Fruit fly (Drosophila melanogaster) whole organism, pupa: ENCODE measurements around the gene CG13796.
"Not testable (repeated sequence)": the region's sequence is repeated elsewhere in the genome, so short reads cannot be mapped to it uniquely, and the experiment has no call there.

ENCODE experiments used
- CG10348 ChIP-seq: fragments of 200-800 bp; sonication (Bioruptor generic); IDR thresholded peaks from 2 replicates; pipeline ENCODE4 v1.3.6; 2022; ENCODE audit warnings: missing biosample characterization, missing genetic modification characterization
- CG12605 ChIP-seq: fragments of 200-800 bp; sonication (Bioruptor generic); IDR thresholded peaks from 2 replicates; pipeline ENCODE4 v1.3.6; 2022; ENCODE audit warnings: missing biosample characterization, missing genetic modification characterization
- CG13204 ChIP-seq: fragments of 200-800 bp; sonication (Bioruptor generic); optimal IDR thresholded peaks from 2 replicates; lab custom pipeline; 2018; ENCODE audit warnings: missing biosample characterization, mild to moderate bottlenecking, missing genetic modification characterization, moderate library complexity
- CG17806 ChIP-seq: fragments of 200-800 bp; sonication (Bioruptor generic); optimal IDR thresholded peaks from 2 replicates; lab custom pipeline; 2018; ENCODE audit warnings: missing biosample characterization, mild to moderate bottlenecking, missing genetic modification characterization, moderate library complexity
- CG34367 ChIP-seq: fragments of 200-800 bp; sonication (Bioruptor generic); optimal IDR thresholded peaks from 2 replicates; lab custom pipeline; 2018; ENCODE audit warnings: missing biosample characterization, mild to moderate bottlenecking, missing genetic modification characterization
- CG8301 ChIP-seq: fragments of 200-800 bp; sonication (Bioruptor generic); optimal IDR thresholded peaks from 2 replicates; lab custom pipeline; 2018; ENCODE audit warnings: missing biosample characterization, mild to moderate bottlenecking, missing genetic modification characterization
- D1 ChIP-seq: fragments of 200-800 bp; sonication (Bioruptor generic); optimal IDR thresholded peaks from 2 replicates; lab custom pipeline; 2018; ENCODE audit warnings: missing biosample characterization, mild to moderate bottlenecking, missing genetic modification characterization, moderate library complexity
- Ets98B ChIP-seq: fragments of 200-800 bp; sonication (Bioruptor generic); IDR thresholded peaks from 2 replicates; pipeline ENCODE4 v1.3.6; 2022; ENCODE audit warnings: missing biosample characterization, missing genetic modification characterization
- Pif1A ChIP-seq: fragments of 200-800 bp; sonication (Bioruptor generic); optimal IDR thresholded peaks from 3 replicates; lab custom pipeline; 2016; ENCODE audit warnings: missing biosample characterization, missing genetic modification characterization
- fd96Ca ChIP-seq: fragments of 200-800 bp; sonication (Bioruptor generic); IDR thresholded peaks from 3 replicates; pipeline ENCODE4 v1.3.6; 2022; ENCODE audit warnings: missing biosample characterization, missing genetic modification characterization

- TF ChIP-seq CG17806; fd96Ca (GFP tag; lab: Robert Waterston, UW); Pif1A (GFP tag; lab: Kevin White, UChicago); CG10348; CG12605 (GFP tag; lab: Robert Waterston, UW); D1 (tag; lab: Kevin White, UChicago); Ets98B (GFP tag; lab: Robert Waterston, UW); CG8301 (tag; lab: Kevin White, UChicago); CG34367 (tag; lab: Kevin White, UChicago); CG13204 (GFP tag; lab: Kevin White, UChicago): not testable (repeated sequence)
Measured at dm6 chr2L:7732570-7732969, at the start of gene CG13796.
